Worm (Caenorhabditis elegans): ENCODE results near the gene C34H4.5.

- no peak for TF ChIP-seq F13H6.1 (tag; optimal IDR thresholded peaks at IDR 0.05)
- no peak for TF ChIP-seq pha-4 (tag; optimal IDR thresholded peaks at IDR 0.05)
- TF ChIP-seq tbx-2 (tag; optimal IDR thresholded peaks at IDR 0.05): no peak
- TF ChIP-seq hlh-15 (tag; optimal IDR thresholded peaks at IDR 0.05): no peak
- TF ChIP-seq C38D4.7 (GFP tag; optimal IDR thresholded peaks at IDR 0.05): no peak
- TF ChIP-seq ceh-24 (tag; optimal IDR thresholded peaks at IDR 0.05): no peak
- no peak for TF ChIP-seq fkh-10 (GFP tag; optimal IDR thresholded peaks at IDR 0.05)
- TF ChIP-seq sox-4 (tag; optimal IDR thresholded peaks at IDR 0.05): no peak
- TF ChIP-seq ama-1 (optimal IDR thresholded peaks at IDR 0.05): no peak
- TF ChIP-seq K09A11.1 (tag; optimal IDR thresholded peaks at IDR 0.05; ENCODE audit: insufficient read depth): no peak
- TF ChIP-seq sox-2 (GFP tag; IDR thresholded peaks at IDR 0.05): no peak
- TF ChIP-seq ceh-9 (tag; optimal IDR thresholded peaks at IDR 0.05): no peak
These were observed 33.5 kb downstream of the C34H4.5 start, which contains the start of gene clec-172 for ce11 chrIV:1516527-1516926.

Measured in whole organism, late embryonic.